Worm (Caenorhabditis elegans) whole organism, L3 larva: ENCODE data around the gene srd-39.

Experiments
- nhr-12 ChIP-seq: fragments of 150-350 bp; optimal IDR thresholded peaks from 2 replicates; lab custom pipeline; 2014; ENCODE audit warnings: missing biosample characterization, missing genetic modification characterization
- nhr-67 ChIP-seq: fragments of 150-350 bp; optimal IDR thresholded peaks from 2 replicates; lab custom pipeline; 2014; ENCODE audit warnings: missing biosample characterization, missing genetic modification characterization
- nhr-76 ChIP-seq: fragments of 150-350 bp; sonication (generic microtip); optimal IDR thresholded peaks from 5 replicates; lab custom pipeline; 2014; ENCODE audit warnings: missing biosample characterization, missing genetic modification characterization

DNA sequence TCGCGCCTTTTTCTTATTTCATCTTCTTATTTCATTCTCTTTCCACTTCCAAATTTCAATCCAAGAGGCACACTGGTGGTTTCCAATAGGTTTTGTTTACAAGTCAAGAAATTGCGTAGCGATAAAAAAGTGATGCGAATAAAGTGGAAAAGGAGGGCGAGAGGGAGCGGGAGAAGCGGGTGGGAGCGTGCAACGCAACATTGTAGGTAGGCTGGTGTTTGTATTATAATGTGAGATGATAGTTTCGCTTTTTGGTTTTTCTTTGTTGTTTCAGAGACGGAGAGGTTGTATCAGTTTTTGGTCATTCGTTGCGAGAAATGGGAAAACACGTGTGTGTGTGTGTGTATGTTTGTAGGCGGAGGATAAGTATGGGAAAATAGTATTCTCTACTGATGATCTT, 50.2 kb downstream of the srd-39 start:
- TF ChIP-seq nhr-76 (tag; lab: Kevin White, UChicago) = no peak
- TF ChIP-seq nhr-12 (tag; lab: Kevin White, UChicago) = no peak
- TF ChIP-seq nhr-67 (tag; lab: Kevin White, UChicago) = no peak
